Worm (Caenorhabditis elegans): Measurements from ENCODE around the gene Y32B12B.8.

The Y32B12B.8 gene

DNA sequence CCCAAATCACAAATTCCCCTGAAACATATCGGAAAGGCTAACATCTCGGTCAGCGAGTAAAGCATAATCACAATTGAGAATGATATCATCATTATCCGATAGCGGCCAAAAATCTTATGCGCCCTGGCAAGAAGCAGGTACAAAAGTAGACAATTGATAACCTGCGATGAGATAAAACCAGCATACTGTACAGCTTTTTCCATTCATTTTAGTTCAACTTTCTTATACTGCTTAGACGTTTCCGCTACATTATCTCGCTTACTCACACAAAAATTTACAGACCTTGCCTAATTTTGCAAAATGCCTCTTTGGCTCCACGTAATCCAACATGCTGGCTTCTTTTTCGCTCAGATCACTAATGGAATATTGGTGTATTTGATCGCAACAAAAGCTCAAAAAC lies 47.7 kb downstream of the Y32B12B.8 start, which contains the start of gene str-150:
str-150 (plus strand) TSS at position 301 of the 400 bp plus-strand sequence.
- TF ChIP-seq flt-1 (GFP tag; IDR thresholded peaks at IDR 0.05) (no peak), tab-1 (GFP tag; IDR thresholded peaks at IDR 0.05) (no peak), ref-1 (GFP tag; conservative IDR thresholded peaks at IDR 0.05) (no peak), T22C8.4 (GFP tag; IDR thresholded peaks at IDR 0.05) (no peak), ztf-29 (GFP tag; IDR thresholded peaks at IDR 0.05) (no peak)

All from whole organism, midembryonic.